Worm (Caenorhabditis elegans): ENCODE measurements around the gene ifta-1.
A peak's percentile ranks its signal among the peaks of the same experiment; 100 is the strongest.

ifta-1 gene

DNA sequence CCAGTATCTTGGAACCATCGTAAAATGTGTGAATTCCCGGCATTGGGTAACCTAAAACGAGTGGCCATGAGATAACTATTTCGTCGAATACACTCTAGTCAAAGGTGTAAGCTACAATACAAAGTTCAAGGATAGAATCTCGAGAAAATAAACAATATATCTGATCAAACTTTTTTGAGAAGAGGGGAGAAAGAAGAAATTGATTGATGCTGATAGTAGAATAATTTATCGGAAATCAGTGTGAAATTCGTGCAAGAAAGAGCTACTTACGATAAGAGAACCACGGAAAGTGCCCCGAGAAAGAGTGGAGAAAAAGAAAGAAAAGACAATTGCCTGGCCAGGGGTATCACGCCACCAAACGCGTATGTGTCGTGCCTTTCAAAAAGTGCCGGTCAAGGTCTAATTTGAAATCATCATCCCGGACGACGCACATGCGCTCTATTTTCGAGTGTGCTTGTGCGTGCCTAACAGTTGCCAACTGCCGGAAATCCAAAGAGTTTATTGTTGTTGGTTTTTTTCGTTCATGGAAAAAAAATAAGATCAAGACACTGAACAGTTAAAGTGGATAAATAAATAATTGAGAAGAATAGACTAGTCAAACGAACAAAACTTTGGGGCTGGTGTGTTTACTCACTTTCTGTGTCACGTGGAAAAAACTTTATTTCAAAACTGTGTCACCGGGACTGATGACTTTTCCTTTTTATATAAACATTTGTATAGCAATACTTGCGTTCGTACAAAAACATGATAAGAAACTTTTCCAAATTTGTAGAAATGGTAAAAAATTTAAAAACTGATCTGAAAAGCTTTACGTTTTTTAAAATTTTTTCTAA, 29.6 kb downstream of the ifta-1 start, which contains the start of gene mboa-3:
mboa-3 (minus strand) TSS at position 51 of the 833 bp plus-strand sequence.
- TF ChIP-seq lim-7 (GFP tag; IDR thresholded peaks at IDR 0.05) (0 out of 2 replicates have a peak, but pooled peaks have one; percentile 5), lin-13 (GFP tag; optimal IDR thresholded peaks at IDR 0.05) (no peak), Y48G9A.11 (GFP tag; IDR thresholded peaks at IDR 0.05) (no peak), ztf-11 (tag; optimal IDR thresholded peaks at IDR 0.05) (no peak), dmd-6 (GFP tag; IDR thresholded peaks at IDR 0.05) (peak; percentile 76), nhr-28 (tag; optimal IDR thresholded peaks at IDR 0.05) (peak; percentile 51), mdl-1 (tag; optimal IDR thresholded peaks at IDR 0.05) (peak in 1 of 2 experiments; percentile 84), ceh-20 (GFP tag; IDR thresholded peaks at IDR 0.05) (0 out of 2 replicates have a peak, but pooled peaks have one; percentile 15), dve-1 (tag; optimal IDR thresholded peaks at IDR 0.05; ENCODE audit: insufficient read depth) (peak; percentile 22), madf-9 (GFP tag; conservative IDR thresholded peaks at IDR 0.05) (0 out of 2 replicates have a peak, but pooled peaks have one; percentile 28), hlh-30 (tag; optimal IDR thresholded peaks at IDR 0.05; ENCODE audit: insufficient read depth) (peak; percentile 57), mep-1 (tag; optimal IDR thresholded peaks at IDR 0.05) (peak; percentile 8), daf-16 (GFP tag; optimal IDR thresholded peaks at IDR 0.05) (peak in 1 of 2 experiments; percentile 12), daf-16 (tag; optimal IDR thresholded peaks at IDR 0.05) (peak; percentile 68), ztf-7 (tag; optimal IDR thresholded peaks at IDR 0.05) (no peak), hlh-11 (tag; optimal IDR thresholded peaks at IDR 0.05) (peak; percentile 70), tra-1 (GFP tag; IDR thresholded peaks at IDR 0.05) (0 out of 2 replicates have a peak, but pooled peaks have one; percentile 22), dmd-8 (GFP tag; IDR thresholded peaks at IDR 0.05) (no peak), mxl-3 (GFP tag; optimal IDR thresholded peaks at IDR 0.05) (peak; percentile 64), aha-1 (tag) (peak; percentile 97), pha-4 (GFP tag; IDR thresholded peaks at IDR 0.05) (peak; percentile 14; the same call in 1 of the 2 replicates), pha-4 (tag; optimal IDR thresholded peaks at IDR 0.05) (peak; percentile 52), mes-2 (tag; optimal IDR thresholded peaks at IDR 0.05; ENCODE audit: poor library complexity, severe bottlenecking) (peak; percentile 17), daf-19 (GFP tag; conservative IDR thresholded peaks at IDR 0.05) (no peak), lin-29 (GFP tag; IDR thresholded peaks at IDR 0.05) (no peak), pqm-1 (tag; optimal IDR thresholded peaks at IDR 0.05) (peak; percentile 17), unc-62 (GFP tag; optimal IDR thresholded peaks at IDR 0.05 in 1 of 2) (peak in 1 of 2 experiments; percentile 87), unc-62 (tag; optimal IDR thresholded peaks at IDR 0.05) (no peak), F37D6.2 (tag; optimal IDR thresholded peaks at IDR 0.05) (no peak), hmg-1.1 (GFP tag; IDR thresholded peaks at IDR 0.05) (0 out of 2 replicates have a peak, but pooled peaks have one; percentile 10)

DNA sequence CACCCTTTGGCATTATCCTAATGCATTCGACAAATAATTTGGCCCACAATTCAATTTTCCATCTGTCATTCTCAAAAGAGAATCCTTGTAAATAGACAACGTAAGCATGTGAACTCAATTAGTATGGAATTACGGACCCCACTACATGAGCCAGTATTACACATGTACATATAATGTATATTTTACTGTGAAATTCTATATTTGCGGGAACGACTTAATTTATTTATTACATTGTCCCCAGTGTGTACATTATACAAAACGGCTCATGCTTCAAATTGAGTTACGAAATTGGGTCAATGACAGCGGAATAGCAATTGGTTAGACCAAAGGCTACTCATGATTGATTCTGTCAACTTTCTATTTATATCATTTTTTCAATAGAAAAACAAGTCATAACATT, 33.0 kb downstream of the ifta-1 start:
- TF ChIP-seq daf-16 (GFP tag; optimal IDR thresholded peaks at IDR 0.05): no peak
- TF ChIP-seq daf-16 (tag; optimal IDR thresholded peaks at IDR 0.05): no peak
- no peak for TF ChIP-seq lin-38 (GFP tag; IDR thresholded peaks at IDR 0.05)
- no peak for TF ChIP-seq hlh-11 (tag; optimal IDR thresholded peaks at IDR 0.05)
- no peak for TF ChIP-seq snpc-4 (tag; optimal IDR thresholded peaks at IDR 0.05)
- TF ChIP-seq R02D3.7 (tag; optimal IDR thresholded peaks at IDR 0.05): no peak
- TF ChIP-seq cey-2 (tag; optimal IDR thresholded peaks at IDR 0.05; ENCODE audit: borderline replicate concordance, insufficient read depth): no peak
- TF ChIP-seq dmd-8 (GFP tag; IDR thresholded peaks at IDR 0.05): no peak
- TF ChIP-seq nhr-25 (tag; optimal IDR thresholded peaks at IDR 0.05; ENCODE audit: borderline replicate concordance, insufficient read depth): no peak
- TF ChIP-seq mdl-1 (tag; optimal IDR thresholded peaks at IDR 0.05): no peak
- no peak for TF ChIP-seq pqm-1 (tag; optimal IDR thresholded peaks at IDR 0.05)
- peak; percentile 15 for TF ChIP-seq nhr-48 (tag; optimal IDR thresholded peaks at IDR 0.05)
- no peak for TF ChIP-seq ztf-7 (tag; optimal IDR thresholded peaks at IDR 0.05)
- no peak for TF ChIP-seq ama-1 (optimal IDR thresholded peaks at IDR 0.05)
- peak; percentile 14 for TF ChIP-seq dve-1 (tag; optimal IDR thresholded peaks at IDR 0.05; ENCODE audit: insufficient read depth)
- no peak for TF ChIP-seq dmd-6 (GFP tag; IDR thresholded peaks at IDR 0.05)
- no peak for TF ChIP-seq tra-1 (GFP tag; IDR thresholded peaks at IDR 0.05)
- peak in 1 of 2 experiments; percentile 67 for TF ChIP-seq unc-62 (GFP tag; optimal IDR thresholded peaks at IDR 0.05 in 1 of 2)
- TF ChIP-seq unc-62 (tag; optimal IDR thresholded peaks at IDR 0.05): no peak
- TF ChIP-seq egl-27 (tag; optimal IDR thresholded peaks at IDR 0.05): no peak
- 0 out of 2 replicates have a peak, but pooled peaks have one; percentile 60 for TF ChIP-seq zfp-3 (GFP tag; conservative IDR thresholded peaks at IDR 0.05)
- no peak for TF ChIP-seq lin-39 (tag; optimal IDR thresholded peaks at IDR 0.05)

Data from whole organism, L4 larva.